Worm (Caenorhabditis elegans): Measurements from ENCODE around the gene msp-49.

- no peak for TF ChIP-seq lin-39 (tag; optimal IDR thresholded peaks at IDR 0.05)
- no peak for TF ChIP-seq F49E8.2 (tag; optimal IDR thresholded peaks at IDR 0.05; ENCODE audit: borderline replicate concordance)
- TF ChIP-seq unc-130 (GFP tag; optimal IDR thresholded peaks at IDR 0.05) = no peak
These were observed 31.1 kb downstream of the msp-49 start, which contains the start of gene dsh-1 for ce11 chrII:5225284-5225683.
